Fruit fly (Drosophila melanogaster): ENCODE data around the gene CG5664.
A peak's percentile ranks its signal among the peaks of the same experiment; 100 is the strongest.

CG5664 gene

DNA sequence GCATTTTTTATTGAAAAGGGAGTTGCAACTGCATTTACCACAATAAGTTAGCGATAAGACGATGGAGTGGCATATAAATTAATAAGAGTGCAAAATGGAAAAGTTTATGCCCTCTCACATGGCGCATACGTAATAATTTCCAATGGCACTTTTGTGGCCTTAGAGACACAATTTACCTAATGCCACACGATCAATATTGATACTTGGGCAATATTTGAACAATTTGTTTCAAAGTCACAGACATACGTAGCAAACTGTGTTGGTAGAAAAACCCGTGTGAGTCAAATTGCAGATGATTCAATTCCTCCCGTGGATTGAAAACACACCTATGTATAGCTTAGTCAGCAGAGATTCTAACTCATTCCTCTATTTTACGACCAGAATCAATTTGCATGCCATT, 29.0 kb downstream of the CG5664 start (continued):
- no peak for TF ChIP-seq D (optimal IDR thresholded peaks at IDR 0.05)
- no peak for TF ChIP-seq D (GFP tag; optimal IDR thresholded peaks at IDR 0.05)
- no peak for TF ChIP-seq sqz (GFP tag; optimal IDR thresholded peaks at IDR 0.05)
- peak; percentile 58 for TF ChIP-seq HHEX (GFP tag; optimal IDR thresholded peaks at IDR 0.05)
- TF ChIP-seq NC2β (GFP tag; optimal IDR thresholded peaks at IDR 0.05), result no peak
- TF ChIP-seq CG2875 (GFP tag; optimal IDR thresholded peaks at IDR 0.05), result no peak
- TF ChIP-seq CG12071 (GFP tag; optimal IDR thresholded peaks at IDR 0.05), result peak; percentile 69
- TF ChIP-seq gcm2 (GFP tag; optimal IDR thresholded peaks at IDR 0.05), result no peak
- TF ChIP-seq Fer3 (tag; optimal IDR thresholded peaks at IDR 0.05), result no peak
- peak; percentile 21 for TF ChIP-seq CG3281 (GFP tag; optimal IDR thresholded peaks at IDR 0.05)
- no peak for TF ChIP-seq amos (GFP tag; IDR thresholded peaks at IDR 0.05; ENCODE audit: partially characterized antibody)
- peak; percentile 29 for TF ChIP-seq CG11504 (tag; optimal IDR thresholded peaks at IDR 0.05)
- no peak for TF ChIP-seq HLH4C (GFP tag; IDR thresholded peaks at IDR 0.05; ENCODE audit: partially characterized antibody)
- no peak for TF ChIP-seq CG2889 (GFP tag; IDR thresholded peaks at IDR 0.05)
- no peak for TF ChIP-seq Lpt (GFP tag; optimal IDR thresholded peaks at IDR 0.05)
- peak; percentile 40 for TF ChIP-seq CG1233 (GFP tag; optimal IDR thresholded peaks at IDR 0.05)
- TF ChIP-seq Camta (GFP tag; optimal IDR thresholded peaks at IDR 0.05), result peak; percentile 27
- TF ChIP-seq ranshi (GFP tag; IDR thresholded peaks at IDR 0.05), result peak; percentile 23; the same call in 1 of the 2 replicates
- TF ChIP-seq stc (GFP tag; IDR thresholded peaks at IDR 0.05), result peak; percentile 45; the same call in 1 of the 2 replicates
- no peak for TF ChIP-seq Mes4 (GFP tag; optimal IDR thresholded peaks at IDR 0.05)
- no peak for TF ChIP-seq pum (GFP tag; optimal IDR thresholded peaks at IDR 0.05)
- no peak for TF ChIP-seq CG1647 (GFP tag; optimal IDR thresholded peaks at IDR 0.05)
- peak; percentile 16 for TF ChIP-seq CG12659 (GFP tag; optimal IDR thresholded peaks at IDR 0.05)
- no peak for TF ChIP-seq repo (GFP tag; optimal IDR thresholded peaks at IDR 0.05)
- peak; percentile 18 for TF ChIP-seq Vsx1 (GFP tag; optimal IDR thresholded peaks at IDR 0.05)
- TF ChIP-seq CG8944 (GFP tag; optimal IDR thresholded peaks at IDR 0.05), result no peak
- TF ChIP-seq bsh (GFP tag; optimal IDR thresholded peaks at IDR 0.05), result peak in 1 of 2 experiments; percentile 13
- peak; percentile 34; the same call in 1 of the 2 replicates for TF ChIP-seq seq (GFP tag; IDR thresholded peaks at IDR 0.05)
- TF ChIP-seq CG10543 (GFP tag; optimal IDR thresholded peaks at IDR 0.05), result peak; percentile 20
- TF ChIP-seq CG9876 (GFP tag; optimal IDR thresholded peaks at IDR 0.05), result no peak
- TF ChIP-seq CG7987 (GFP tag; optimal IDR thresholded peaks at IDR 0.05), result peak; percentile 60
- no peak for TF ChIP-seq CG16863 (GFP tag; optimal IDR thresholded peaks at IDR 0.05)
- no peak for TF ChIP-seq slp2 (GFP tag; optimal IDR thresholded peaks at IDR 0.05)
- TF ChIP-seq salm (tag; optimal IDR thresholded peaks at IDR 0.05), result peak; percentile 14
- TF ChIP-seq CG14014 (GFP tag; IDR thresholded peaks at IDR 0.05), result peak; percentile 22; the same call in 1 of the 2 replicates
- TF ChIP-seq dan (GFP tag; IDR thresholded peaks at IDR 0.05), result no peak
- no peak for TF ChIP-seq chinmo (GFP tag; IDR thresholded peaks at IDR 0.05; ENCODE audit: partially characterized antibody)
- no peak for TF ChIP-seq az2 (GFP tag; optimal IDR thresholded peaks at IDR 0.05)
- TF ChIP-seq CrebB (tag; optimal IDR thresholded peaks at IDR 0.05), result no peak
- TF ChIP-seq wek (GFP tag; optimal IDR thresholded peaks at IDR 0.05), result peak; percentile 69
- no peak for TF ChIP-seq CG4404 (GFP tag; IDR thresholded peaks at IDR 0.05)
- TF ChIP-seq cato (GFP tag; optimal IDR thresholded peaks at IDR 0.05; ENCODE audit: borderline replicate concordance), result no peak
- no peak for TF ChIP-seq phol (tag; optimal IDR thresholded peaks at IDR 0.05)
- TF ChIP-seq dimm (GFP tag; IDR thresholded peaks at IDR 0.05), result no peak
- peak; percentile 34 for TF ChIP-seq CG13424 (tag; optimal IDR thresholded peaks at IDR 0.05)
- peak; percentile 39 for TF ChIP-seq schlank (tag; optimal IDR thresholded peaks at IDR 0.05)
- TF ChIP-seq CG14441 (GFP tag; IDR thresholded peaks at IDR 0.05), result no peak
- no peak for TF ChIP-seq cad (GFP tag; optimal IDR thresholded peaks at IDR 0.05)
- TF ChIP-seq mirr (GFP tag; optimal IDR thresholded peaks at IDR 0.05), result peak; percentile 37
- TF ChIP-seq CG11695 (GFP tag; IDR thresholded peaks at IDR 0.05), result peak; percentile 21; the same call in 1 of the 3 replicates
- no peak for TF ChIP-seq CG10267 (tag; optimal IDR thresholded peaks at IDR 0.05)
